Worm (Caenorhabditis elegans) whole organism, early embryonic: Measurements from ENCODE around the gene col-86.
"Not testable (repeated sequence)": the region's sequence is repeated elsewhere in the genome, so short reads cannot be mapped to it uniquely, and the experiment has no call there.

Experiments used
- B0310.2 ChIP-seq: sonication (generic microtip); optimal IDR thresholded peaks from 2 replicates; lab custom pipeline; 2016; ENCODE audit warnings: mild to moderate bottlenecking, missing genetic modification characterization, missing compliant biosample characterization
- F13C5.2 ChIP-seq: sonication (generic microtip); optimal IDR thresholded peaks from 2 replicates; lab custom pipeline; 2017; ENCODE audit warnings: mild to moderate bottlenecking, missing genetic modification characterization, inconsistent platforms, missing compliant biosample characterization
- aly-1 ChIP-seq: sonication (generic microtip); optimal IDR thresholded peaks from 2 replicates; lab custom pipeline; 2016; ENCODE audit warnings: missing genetic modification characterization, missing compliant biosample characterization
- ama-1 ChIP-seq: fragments of 150-350 bp; optimal IDR thresholded peaks from 2 replicates; lab custom pipeline; 2014
- ceh-13 ChIP-seq: fragments of 200-800 bp; sonication (Bioruptor generic); optimal IDR thresholded peaks from 2 replicates; lab custom pipeline; 2018; ENCODE audit warnings: mild to moderate bottlenecking, missing genetic modification characterization, missing compliant biosample characterization
- ceh-36 ChIP-seq: sonication (generic microtip); optimal IDR thresholded peaks from 2 replicates; lab custom pipeline; 2016; ENCODE audit warnings: missing genetic modification characterization, inconsistent platforms, missing compliant biosample characterization
- ets-7 ChIP-seq: sonication (generic microtip); optimal IDR thresholded peaks from 2 replicates; lab custom pipeline; 2016; ENCODE audit warnings: missing genotype, missing genetic modification characterization, missing compliant biosample characterization
- flt-1 ChIP-seq: fragments of 200-800 bp; sonication (Bioruptor generic); IDR thresholded peaks from 2 replicates; pipeline ENCODE4 v1.3.6; 2022; ENCODE audit warnings: missing genetic modification characterization, missing compliant biosample characterization
- hmbx-1 ChIP-seq: sonication (generic microtip); optimal IDR thresholded peaks from 2 replicates; lab custom pipeline; 2016; ENCODE audit warnings: mild to moderate bottlenecking, missing genetic modification characterization, missing compliant biosample characterization
- hmg-4 ChIP-seq: fragments of 200-800 bp; sonication (Bioruptor generic); optimal IDR thresholded peaks from 2 replicates; lab custom pipeline; 2018; ENCODE audit warnings: mild to moderate bottlenecking, missing genetic modification characterization, missing compliant biosample characterization
- hnd-1 ChIP-seq: sonication (generic microtip); optimal IDR thresholded peaks from 2 replicates; lab custom pipeline; 2016; ENCODE audit warnings: missing genetic modification characterization, missing compliant biosample characterization
- pes-1 ChIP-seq: fragments of 200-800 bp; sonication (Bioruptor generic); IDR thresholded peaks from 2 replicates; pipeline ENCODE4 v1.3.6; 2022; ENCODE audit warnings: missing genetic modification reagents, missing genetic modification characterization, missing compliant biosample characterization
- scrt-1 ChIP-seq: fragments of 200-800 bp; sonication (Bioruptor generic); IDR thresholded peaks from 2 replicates; pipeline ENCODE4 v1.3.6; 2022; ENCODE audit warnings: missing genetic modification characterization, missing compliant biosample characterization
- sea-1 ChIP-seq: fragments of 200-800 bp; sonication (Bioruptor generic); conservative IDR thresholded peaks from 2 replicates; pipeline ENCODE4 v1.3.6; 2022; ENCODE audit warnings: missing genetic modification characterization, missing compliant biosample characterization
- tbx-11 ChIP-seq: fragments of 200-800 bp; sonication (Bioruptor generic); IDR thresholded peaks from 2 replicates; pipeline ENCODE4 v1.3.6; 2022; ENCODE audit warnings: missing genetic modification characterization, missing compliant biosample characterization
- tbx-37 ChIP-seq: fragments of 200-800 bp; sonication (Bioruptor generic); conservative IDR thresholded peaks from 2 replicates; pipeline ENCODE4 v1.3.6; 2022; ENCODE audit warnings: missing genetic modification reagents, missing genetic modification characterization, missing compliant biosample characterization
- tra-4 ChIP-seq: sonication (generic microtip); optimal IDR thresholded peaks from 2 replicates; lab custom pipeline; 2017; ENCODE audit warnings: missing genetic modification characterization, missing compliant biosample characterization

The col-86 gene

ce11 chrII:13085951-13086350 lies 12.1 kb downstream of the col-86 start:
- no peak for TF ChIP-seq ceh-13 (GFP tag; lab: Kevin White, UChicago)
- TF ChIP-seq flt-1 (GFP tag; lab: Robert Waterston, UW), result no peak
- TF ChIP-seq ama-1 (lab: Kevin White, UChicago), result no peak
- no peak for TF ChIP-seq tbx-37
- no peak for TF ChIP-seq hmbx-1 (tag; lab: Kevin White, UChicago)
- no peak for TF ChIP-seq F13C5.2 (tag; lab: Kevin White, UChicago)
- no peak for TF ChIP-seq sea-1
- TF ChIP-seq hnd-1, result no peak
- no peak for TF ChIP-seq hmg-4
- TF ChIP-seq ceh-36 (tag; lab: Kevin White, UChicago), result no peak
- no peak for TF ChIP-seq scrt-1 (GFP tag; lab: Robert Waterston, UW)
- TF ChIP-seq tra-4 (tag; lab: Kevin White, UChicago), result no peak
- no peak for TF ChIP-seq aly-1
- TF ChIP-seq tbx-11, result no peak
- no peak for TF ChIP-seq B0310.2
- no peak for TF ChIP-seq ets-7 (tag; lab: Kevin White, UChicago)

ce11 chrII:13083752-13084214 lies 14.3 kb downstream of the col-86 start, which contains the start of the genes Y81G3A.1 and gcn-2:
Y81G3A.1 (minus strand) TSS chrII:13083926.
gcn-2 (plus strand) TSS chrII:13084164.
- TF ChIP-seq F13C5.2 (tag; lab: Kevin White, UChicago) (peak; percentile 38), B0310.2 (no peak)

- not testable (repeated sequence) for TF ChIP-seq F13C5.2 (tag; lab: Kevin White, UChicago); hmg-4; flt-1 (GFP tag; lab: Robert Waterston, UW)
Measured at ce11 chrII:13082403-13082802, 15.7 kb downstream of the col-86 start, which contains the start of gene Y81G3A.6. Y81G3A.6 (minus strand) TSS chrII:13082503.

- not testable (repeated sequence) for TF ChIP-seq tbx-37; ets-7 (tag; lab: Kevin White, UChicago); ama-1 (lab: Kevin White, UChicago)
Measured at ce11 chrII:13080607-13081006, 17.5 kb downstream of the col-86 start, which contains the start of gene Y81G3A.2. Y81G3A.2 (plus strand) TSS chrII:13080907.

- TF ChIP-seq tbx-37 (no peak), hmg-4 (no peak), aly-1 (no peak), tbx-11 (no peak), F13C5.2 (tag; lab: Kevin White, UChicago) (no peak), flt-1 (GFP tag; lab: Robert Waterston, UW) (no peak)
Measured at ce11 chrII:13078848-13079428, 19.1 kb downstream of the col-86 start, which contains the start of gene F42G4.6. F42G4.6 (plus strand) TSS chrII:13079378.

ce11 chrII:13077746-13078145 lies 20.3 kb downstream of the col-86 start:
- no peak for TF ChIP-seq flt-1 (GFP tag; lab: Robert Waterston, UW)
- TF ChIP-seq ceh-13 (GFP tag; lab: Kevin White, UChicago), result no peak
- TF ChIP-seq ama-1 (lab: Kevin White, UChicago), result no peak
- no peak for TF ChIP-seq scrt-1 (GFP tag; lab: Robert Waterston, UW)
- TF ChIP-seq tra-4 (tag; lab: Kevin White, UChicago), result no peak
- TF ChIP-seq hmbx-1 (tag; lab: Kevin White, UChicago), result no peak
- no peak for TF ChIP-seq pes-1 (GFP tag; lab: Robert Waterston, UW)
- no peak for TF ChIP-seq hnd-1

- TF ChIP-seq tbx-37 (no peak), sea-1 (no peak), tbx-11 (no peak), F13C5.2 (tag; lab: Kevin White, UChicago) (no peak), pes-1 (GFP tag; lab: Robert Waterston, UW) (no peak), ceh-13 (GFP tag; lab: Kevin White, UChicago) (no peak), ama-1 (lab: Kevin White, UChicago) (no peak), hmg-4 (no peak), B0310.2 (no peak), ceh-36 (tag; lab: Kevin White, UChicago) (no peak), flt-1 (GFP tag; lab: Robert Waterston, UW) (no peak)
Measured at ce11 chrII:13076301-13076916, 21.7 kb downstream of the col-86 start.

ce11 chrII:13073742-13074141 lies 24.3 kb downstream of the col-86 start:
- TF ChIP-seq scrt-1 (GFP tag; lab: Robert Waterston, UW) (no peak), F13C5.2 (tag; lab: Kevin White, UChicago) (no peak), hmg-4 (no peak), flt-1 (GFP tag; lab: Robert Waterston, UW) (no peak), ama-1 (lab: Kevin White, UChicago) (no peak), ets-7 (tag; lab: Kevin White, UChicago) (no peak), pes-1 (GFP tag; lab: Robert Waterston, UW) (no peak), hnd-1 (no peak), ceh-13 (GFP tag; lab: Kevin White, UChicago) (no peak), tbx-11 (no peak), tra-4 (tag; lab: Kevin White, UChicago) (no peak), aly-1 (no peak), ceh-36 (tag; lab: Kevin White, UChicago) (no peak), B0310.2 (no peak), sea-1 (no peak), hmbx-1 (tag; lab: Kevin White, UChicago) (no peak), tbx-37 (no peak)
